Worm (Caenorhabditis elegans) whole organism, L2 larva: ENCODE measurements around the gene otub-4.

ENCODE experiments used
- C34F6.9 ChIP-seq: fragments of 150-350 bp; optimal IDR thresholded peaks from 2 replicates; lab custom pipeline; 2014; ENCODE audit warnings: missing biosample characterization, missing genetic modification characterization
- R02D3.7 ChIP-seq: fragments of 150-350 bp; optimal IDR thresholded peaks from 2 replicates; lab custom pipeline; 2014; ENCODE audit warnings: missing biosample characterization, missing genetic modification characterization
- ZK546.5 ChIP-seq: sonication (generic microtip); optimal IDR thresholded peaks from 2 replicates; lab custom pipeline; 2017; ENCODE audit warnings: missing biosample characterization, missing genetic modification characterization
- alr-1 ChIP-seq: fragments of 150-350 bp; optimal IDR thresholded peaks from 2 replicates; lab custom pipeline; 2014; ENCODE audit warnings: missing biosample characterization, missing genetic modification characterization
- aly-2 ChIP-seq: fragments of 150-350 bp; optimal IDR thresholded peaks from 2 replicates; lab custom pipeline; 2014; ENCODE audit warnings: missing biosample characterization, missing genetic modification characterization
- blmp-1 ChIP-seq: sonication (generic microtip); optimal IDR thresholded peaks from 2 replicates; lab custom pipeline; 2017; ENCODE audit warnings: missing genetic modification characterization, mild to moderate bottlenecking, missing compliant biosample characterization, antibody characterized with exemption, moderate library complexity; ENCODE audit not compliant: insufficient read depth
- ceh-16 ChIP-seq: fragments of 150-350 bp; optimal IDR thresholded peaks from 2 replicates; lab custom pipeline; 2014; ENCODE audit warnings: missing biosample characterization, missing genetic modification characterization
- ceh-82 ChIP-seq: fragments of 150-350 bp; optimal IDR thresholded peaks from 2 replicates; lab custom pipeline; 2014; ENCODE audit warnings: missing biosample characterization, missing genetic modification characterization
- crh-2 ChIP-seq: sonication (generic microtip); optimal IDR thresholded peaks from 2 replicates; lab custom pipeline; 2017; ENCODE audit warnings: missing biosample characterization, missing genetic modification characterization
- egl-27 ChIP-seq: sonication (generic microtip); optimal IDR thresholded peaks from 3 replicates; lab custom pipeline; 2017; ENCODE audit warnings: missing biosample characterization, missing genetic modification reagents, missing genetic modification characterization
- gmeb-1 ChIP-seq: fragments of 150-350 bp; optimal IDR thresholded peaks from 2 replicates; lab custom pipeline; 2014; ENCODE audit warnings: missing biosample characterization, missing genetic modification characterization
- lin-39 ChIP-seq: fragments of 150-350 bp; optimal IDR thresholded peaks from 2 replicates; lab custom pipeline; 2014; ENCODE audit warnings: missing biosample characterization, missing genetic modification reagents, missing genetic modification characterization
- lsy-2 ChIP-seq, 2 experiments: fragments of 150-350 bp in 1 of 2; sonication (generic microtip) in 1 of 2; optimal IDR thresholded peaks; 2 replicates each; lab custom pipeline; 2014 to 2017; ENCODE audit warnings: missing biosample characterization in 2 of 2, missing genetic modification characterization in 2 of 2
- mab-5 ChIP-seq: fragments of 150-350 bp; optimal IDR thresholded peaks from 2 replicates; lab custom pipeline; 2014; ENCODE audit warnings: missing biosample characterization, missing genetic modification characterization
- mbf-1 ChIP-seq: sonication (generic microtip); optimal IDR thresholded peaks from 2 replicates; lab custom pipeline; 2017; ENCODE audit warnings: missing biosample characterization, missing genetic modification characterization
- mdl-1 ChIP-seq, 2 experiments: fragments of 150-350 bp in 1 of 2; sonication (generic microtip) in 1 of 2; optimal IDR thresholded peaks; 2 replicates each; lab custom pipeline; 2017; ENCODE audit warnings: missing biosample characterization in 2 of 2, missing genetic modification characterization in 2 of 2
- nhr-10 ChIP-seq: sonication (generic microtip); optimal IDR thresholded peaks from 2 replicates; lab custom pipeline; 2017; ENCODE audit warnings: missing biosample characterization, missing genetic modification characterization
- nhr-11 ChIP-seq: fragments of 150-350 bp; optimal IDR thresholded peaks from 2 replicates; lab custom pipeline; 2014; ENCODE audit warnings: missing biosample characterization, missing genetic modification characterization
- nhr-129 ChIP-seq: fragments of 150-350 bp; optimal IDR thresholded peaks from 2 replicates; lab custom pipeline; 2014; ENCODE audit warnings: missing biosample characterization, missing genetic modification characterization
- nhr-21 ChIP-seq: fragments of 150-350 bp; optimal IDR thresholded peaks from 2 replicates; lab custom pipeline; 2014; ENCODE audit warnings: missing biosample characterization, missing genetic modification characterization
- nhr-25 ChIP-seq: fragments of 150-350 bp; sonication (generic microtip); optimal IDR thresholded peaks from 3 replicates; lab custom pipeline; 2014; ENCODE audit warnings: missing biosample characterization, missing genetic modification characterization
- nhr-6 ChIP-seq: fragments of 150-350 bp; optimal IDR thresholded peaks from 2 replicates; lab custom pipeline; 2014; ENCODE audit warnings: missing biosample characterization, missing genetic modification characterization
- nhr-77 ChIP-seq: fragments of 150-350 bp; optimal IDR thresholded peaks from 2 replicates; lab custom pipeline; 2014; ENCODE audit warnings: missing biosample characterization, missing genetic modification characterization
- peb-1 ChIP-seq: fragments of 150-350 bp; optimal IDR thresholded peaks from 2 replicates; lab custom pipeline; 2014; ENCODE audit warnings: missing biosample characterization, missing genetic modification characterization
- sem-4 ChIP-seq: fragments of 150-350 bp; optimal IDR thresholded peaks from 2 replicates; lab custom pipeline; 2014; ENCODE audit warnings: missing biosample characterization, missing genetic modification reagents, missing genetic modification characterization
- sma-3 ChIP-seq: sonication (generic microtip); optimal IDR thresholded peaks from 2 replicates; lab custom pipeline; 2016; ENCODE audit warnings: missing genetic modification reagents, missing genetic modification characterization, missing compliant biosample characterization
- sma-9 ChIP-seq, 2 experiments: fragments of 150-350 bp in 1 of 2; sonication (generic microtip) in 1 of 2; optimal IDR thresholded peaks; 2 replicates each; lab custom pipeline; 2014 to 2016; ENCODE audit warnings: missing genetic modification characterization in 2 of 2, mild to moderate bottlenecking in 1 of 2, missing biosample characterization in 1 of 2, missing compliant biosample characterization in 1 of 2, missing genetic modification reagents in 1 of 2, moderate library complexity in 1 of 2
- snpc-4 ChIP-seq: fragments of 150-350 bp; optimal IDR thresholded peaks from 2 replicates; lab custom pipeline; 2014; ENCODE audit warnings: missing biosample characterization, missing genetic modification characterization
- unc-39 ChIP-seq: fragments of 150-350 bp; optimal IDR thresholded peaks from 2 replicates; lab custom pipeline; 2014; ENCODE audit warnings: missing biosample characterization, missing genetic modification characterization
- unc-55 ChIP-seq: fragments of 150-350 bp; sonication (generic microtip); optimal IDR thresholded peaks from 3 replicates; lab custom pipeline; 2014; ENCODE audit warnings: missing biosample characterization, missing genetic modification reagents, missing genetic modification characterization
- unc-62 ChIP-seq: fragments of 150-350 bp; optimal IDR thresholded peaks from 2 replicates; lab custom pipeline; 2014; ENCODE audit warnings: missing biosample characterization, missing genetic modification reagents, missing genetic modification characterization
- zag-1 ChIP-seq: fragments of 150-350 bp; optimal IDR thresholded peaks from 2 replicates; lab custom pipeline; 2014; ENCODE audit warnings: missing biosample characterization, missing genetic modification characterization
- ztf-1 ChIP-seq: fragments of 200-800 bp; sonication (Bioruptor generic); conservative IDR thresholded peaks from 2 replicates; pipeline ENCODE4 v1.3.6; 2022; ENCODE audit warnings: missing genetic modification characterization, missing compliant biosample characterization
- ztf-11 ChIP-seq: sonication (generic microtip); optimal IDR thresholded peaks from 2 replicates; lab custom pipeline; 2017; ENCODE audit warnings: missing biosample characterization, missing genetic modification characterization
- ztf-4 ChIP-seq: fragments of 150-350 bp; optimal IDR thresholded peaks from 2 replicates; lab custom pipeline; 2014; ENCODE audit warnings: missing biosample characterization, missing genetic modification characterization

otub-4 gene

DNA sequence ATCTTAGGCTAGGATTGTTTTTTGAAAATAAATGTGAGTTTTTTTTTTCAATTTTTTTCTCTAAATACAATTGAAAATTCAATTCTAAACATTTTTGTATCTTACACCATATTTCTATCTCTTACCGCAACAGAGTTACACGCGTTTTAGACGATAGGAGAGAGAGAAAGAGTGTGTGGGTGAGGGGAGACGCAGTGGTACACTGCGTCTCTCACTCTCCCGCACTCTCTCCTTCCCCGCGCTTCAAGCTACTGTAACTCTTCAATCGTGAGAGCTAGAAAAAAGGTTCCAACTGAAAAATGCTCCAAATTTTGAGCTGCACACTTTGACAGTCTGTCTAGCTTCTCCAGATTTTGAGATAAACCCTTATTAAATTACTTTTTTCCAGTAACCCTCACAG, 14.1 kb downstream of the otub-4 start:
- TF ChIP-seq ztf-4: no peak
- no peak for TF ChIP-seq mab-5 (tag; lab: Kevin White, UChicago)
- no peak for TF ChIP-seq nhr-25 (tag; lab: Kevin White, UChicago)
- TF ChIP-seq crh-2: no peak
- TF ChIP-seq sma-9 (GFP tag; optimal IDR thresholded peaks at IDR 0.05; lab: Kevin White, UChicago): no peak
- no peak for TF ChIP-seq sma-9 (tag; optimal IDR thresholded peaks at IDR 0.05; lab: Kevin White, UChicago)
- TF ChIP-seq zag-1 (tag; lab: Kevin White, UChicago): no peak
- TF ChIP-seq unc-62 (GFP tag; lab: Kevin White, UChicago): no peak
- TF ChIP-seq peb-1 (tag; lab: Kevin White, UChicago): no peak
- TF ChIP-seq mdl-1 (tag; optimal IDR thresholded peaks at IDR 0.05; lab: Kevin White, UChicago): no peak
- TF ChIP-seq nhr-10 (tag; lab: Kevin White, UChicago): no peak
- TF ChIP-seq mbf-1: no peak
- no peak for TF ChIP-seq ztf-11
- no peak for TF ChIP-seq aly-2 (tag; lab: Kevin White, UChicago)

DNA sequence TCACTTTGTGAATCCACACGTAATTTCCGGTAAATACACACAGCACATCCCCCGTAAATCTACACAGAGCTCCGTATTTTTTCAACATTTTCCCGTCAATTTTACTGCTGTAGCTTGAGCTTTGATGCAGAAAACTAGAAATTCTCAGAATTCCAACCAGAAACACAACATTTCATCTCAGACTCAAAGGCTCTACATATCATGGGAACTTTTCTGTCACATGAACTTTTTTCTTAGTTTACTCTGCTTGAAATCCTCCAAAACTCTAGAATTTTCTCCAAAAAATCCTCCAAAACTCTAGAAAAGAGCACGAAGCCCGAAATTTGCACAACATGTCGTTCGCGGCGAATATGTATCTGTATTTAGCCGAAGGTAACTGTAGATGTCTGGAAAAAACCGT, 14.7 kb downstream of the otub-4 start, which contains the start of gene Y55H10A.2:
TSS of gene Y55H10A.2 (plus strand) at position 301 of the 400 bp plus-strand sequence.
- TF ChIP-seq C34F6.9 (tag; lab: Kevin White, UChicago): no peak
- no peak for TF ChIP-seq unc-55 (GFP tag; lab: Kevin White, UChicago)
- no peak for TF ChIP-seq ztf-4
- TF ChIP-seq, all 48 proteins: peak for 0

- TF ChIP-seq aly-2 (tag; lab: Kevin White, UChicago) (no peak), nhr-77 (tag; lab: Kevin White, UChicago) (no peak), ZK546.5 (tag; lab: Kevin White, UChicago) (no peak), alr-1 (tag; lab: Kevin White, UChicago) (no peak), ztf-4 (no peak), nhr-10 (tag; lab: Kevin White, UChicago) (no peak), nhr-6 (tag; lab: Kevin White, UChicago) (no peak), sem-4 (no peak), gmeb-1 (no peak), ceh-82 (no peak), nhr-21 (tag; lab: Kevin White, UChicago) (no peak)
Observed at ce11 chrIV:3354757-3355156, 23.2 kb downstream of the otub-4 start, which contains the start of gene F42A6.1. F42A6.1 (plus strand) TSS chrIV:3355057.

DNA sequence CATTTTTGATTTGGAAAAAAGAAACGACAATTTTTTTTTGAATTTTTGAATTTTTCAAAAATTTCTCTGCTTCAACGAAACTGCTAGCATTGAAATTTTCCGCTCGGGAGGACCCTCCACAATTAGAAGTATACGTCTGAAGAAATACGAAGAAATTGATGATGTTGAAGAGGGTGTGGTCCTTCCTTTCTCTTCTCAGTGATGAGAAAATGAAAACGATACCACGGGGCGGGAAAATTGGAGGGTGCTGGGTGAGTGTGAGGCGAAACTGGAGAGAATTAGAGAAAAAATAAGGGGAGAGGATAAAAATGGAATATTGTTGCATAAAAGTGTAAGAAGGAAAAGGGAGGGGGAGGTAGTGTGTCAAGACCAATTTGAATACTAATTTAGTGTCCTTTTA, 25.9 kb downstream of the otub-4 start:
- peak; percentile 58 for TF ChIP-seq blmp-1 (tag; lab: Kevin White, UChicago)
- no peak for TF ChIP-seq sma-3

ce11 chrIV:3349977-3350580, 27.9 kb downstream of the otub-4 start, which contains the start of gene elks-1:
elks-1 (minus strand) TSS chrIV:3350027.
- TF ChIP-seq ztf-1 (GFP tag; lab: Robert Waterston, UW) (no peak), C34F6.9 (tag; lab: Kevin White, UChicago) (peak; percentile 11), ceh-16 (tag; lab: Kevin White, UChicago) (no peak), sem-4 (peak; percentile 8), ztf-11 (no peak), snpc-4 (no peak), unc-55 (GFP tag; lab: Kevin White, UChicago) (peak; percentile 51), mab-5 (tag; lab: Kevin White, UChicago) (no peak), lsy-2 (tag; optimal IDR thresholded peaks at IDR 0.05; lab: Kevin White, UChicago) (peak in 1 of 2 experiments; percentile 40)

ce11 chrIV:3348334-3348733, 29.6 kb downstream of the otub-4 start:
- TF ChIP-seq nhr-129 (tag; lab: Kevin White, UChicago) (no peak), sma-9 (GFP tag; optimal IDR thresholded peaks at IDR 0.05; lab: Kevin White, UChicago) (no peak), sma-9 (tag; optimal IDR thresholded peaks at IDR 0.05; lab: Kevin White, UChicago) (no peak), R02D3.7 (tag; lab: Kevin White, UChicago) (no peak), ztf-1 (GFP tag; lab: Robert Waterston, UW) (no peak), nhr-11 (tag; lab: Kevin White, UChicago) (no peak), gmeb-1 (no peak), nhr-10 (tag; lab: Kevin White, UChicago) (no peak), egl-27 (no peak), C34F6.9 (tag; lab: Kevin White, UChicago) (no peak), ceh-16 (tag; lab: Kevin White, UChicago) (no peak), alr-1 (tag; lab: Kevin White, UChicago) (no peak), mdl-1 (tag; optimal IDR thresholded peaks at IDR 0.05; lab: Kevin White, UChicago) (no peak), lin-39 (tag; lab: Kevin White, UChicago) (no peak), sem-4 (no peak), unc-39 (tag; lab: Kevin White, UChicago) (no peak), ZK546.5 (tag; lab: Kevin White, UChicago) (no peak), nhr-21 (tag; lab: Kevin White, UChicago) (no peak), mbf-1 (no peak)
